Fruit fly (Drosophila melanogaster) whole organism: ENCODE data around the gene Usp10.

ENCODE experiments used
- CG8478 ChIP-seq: fragments of >200 bp; optimal IDR thresholded peaks from 2 replicates; lab custom pipeline; 2018; ENCODE audit warnings: inconsistent platforms
- Dll ChIP-seq: fragments of >200 bp; optimal IDR thresholded peaks from 2 replicates; lab custom pipeline; 2017
- EcR ChIP-seq, 2 experiments: fragments of >200 bp; optimal IDR thresholded peaks; 2 replicates each; lab custom pipeline; 2017; ENCODE audit warnings: missing biosample characterization in 2 of 2, missing genetic modification characterization in 2 of 2, missing genetic modification reagents in 2 of 2
- pan ChIP-seq: fragments of >200 bp; optimal IDR thresholded peaks from 2 replicates; lab custom pipeline; 2017
- psq ChIP-seq: fragments of >200 bp; optimal IDR thresholded peaks from 2 replicates; lab custom pipeline; 2017
- usp ChIP-seq: fragments of >200 bp; optimal IDR thresholded peaks from 2 replicates; lab custom pipeline; 2017; ENCODE audit warnings: missing biosample characterization, missing genetic modification characterization, mixed read lengths

Gene Usp10

dm6 chr3L:914852-915251 is 43.2 kb downstream of the Usp10 start:
- no peak for TF ChIP-seq psq
- no peak for TF ChIP-seq CG8478 (lab: Kevin White, UChicago)
- TF ChIP-seq pan (lab: Kevin White, UChicago): no peak
- no peak for TF ChIP-seq usp (GFP tag; lab: Kevin White, UChicago)
- TF ChIP-seq EcR (GFP tag; optimal IDR thresholded peaks at IDR 0.05; lab: Kevin White, UChicago): no peak

- TF ChIP-seq usp (GFP tag; lab: Kevin White, UChicago) (no peak), psq (no peak), pan (lab: Kevin White, UChicago) (no peak), Dll (lab: Kevin White, UChicago) (no peak), CG8478 (lab: Kevin White, UChicago) (no peak), EcR (GFP tag; optimal IDR thresholded peaks at IDR 0.05; lab: Kevin White, UChicago) (no peak)
These were observed 45.5 kb downstream of the Usp10 start for dm6 chr3L:917225-917624.
